Fruit fly (Drosophila melanogaster) whole organism, embryonic: Measurements from ENCODE around the gene CG31381.
A peak's percentile ranks its signal among the peaks of the same experiment; 100 is the strongest.

Source experiments
- Abd-B ChIP-seq: fragments of 200-800 bp; sonication (Bioruptor generic); optimal IDR thresholded peaks from 2 replicates; lab custom pipeline; 2018; ENCODE audit warnings: missing biosample characterization, mild to moderate bottlenecking, missing genetic modification characterization, moderate library complexity
- Adf1 ChIP-seq: fragments of 200-800 bp; sonication (Bioruptor generic); IDR thresholded peaks from 2 replicates; pipeline ENCODE4 v1.3.6; 2022; ENCODE audit warnings: missing biosample characterization, missing genetic modification characterization
- Awh ChIP-seq: fragments of 200-800 bp; sonication (Bioruptor generic); IDR thresholded peaks from 2 replicates; pipeline ENCODE4, ENCODE4 v1.3.6; 2022; ENCODE audit warnings: missing biosample characterization, missing genetic modification characterization
- CG10462 ChIP-seq: fragments of 200-800 bp; sonication (Bioruptor generic); optimal IDR thresholded peaks from 2 replicates; lab custom pipeline; 2016; ENCODE audit warnings: missing biosample characterization, missing genetic modification characterization
- CG11093 ChIP-seq: fragments of 200-800 bp; sonication (Bioruptor generic); IDR thresholded peaks from 3 replicates; pipeline ENCODE4 v1.3.6; 2022; ENCODE audit warnings: missing biosample characterization, missing genetic modification characterization
- CG12659 ChIP-seq: fragments of 200-800 bp; sonication (Bioruptor generic); optimal IDR thresholded peaks from 3 replicates; lab custom pipeline; 2017; ENCODE audit warnings: mild to moderate bottlenecking, missing biosample characterization, missing genetic modification reagents, missing genetic modification characterization
- CG12942 ChIP-seq: fragments of 200-800 bp; sonication (Bioruptor generic); optimal IDR thresholded peaks from 3 replicates; lab custom pipeline; 2016; ENCODE audit warnings: missing biosample characterization, missing genetic modification characterization
- CG13287 ChIP-seq: fragments of 200-800 bp; sonication (Bioruptor generic); IDR thresholded peaks from 2 replicates; pipeline ENCODE4 v1.3.6; 2022; ENCODE audit warnings: missing biosample characterization, missing genetic modification characterization; ENCODE audit not compliant: partially characterized antibody
- CG13424 ChIP-seq: fragments of 200-800 bp; sonication (Bioruptor generic); optimal IDR thresholded peaks from 2 replicates; lab custom pipeline; 2019; ENCODE audit warnings: missing biosample characterization, mild to moderate bottlenecking, missing genetic modification characterization, moderate library complexity
- CG14441 ChIP-seq: fragments of 200-800 bp; sonication (Bioruptor generic); IDR thresholded peaks from 2 replicates; pipeline ENCODE4 v1.3.6; 2022; ENCODE audit warnings: missing biosample characterization, missing genetic modification characterization
- CG17328 ChIP-seq: fragments of 200-800 bp; sonication (Bioruptor generic); IDR thresholded peaks from 2 replicates; pipeline ENCODE4 v1.3.6; 2022; ENCODE audit warnings: missing biosample characterization, missing genetic modification characterization
- CG17612 ChIP-seq: fragments of 200-800 bp; sonication (Bioruptor generic); IDR thresholded peaks from 2 replicates; pipeline ENCODE4 v1.3.6; 2022; ENCODE audit warnings: missing biosample characterization, missing genetic modification characterization
- CG2875 ChIP-seq: fragments of 200-800 bp; sonication (Bioruptor generic); optimal IDR thresholded peaks from 2 replicates; lab custom pipeline; 2017; ENCODE audit warnings: missing biosample characterization, mild to moderate bottlenecking, missing genetic modification characterization, missing genetic modification reagents
- CG31224 ChIP-seq: fragments of 200-800 bp; sonication (Bioruptor generic); IDR thresholded peaks from 2 replicates; pipeline ENCODE4 v1.3.6; 2022; ENCODE audit warnings: missing biosample characterization, missing genetic modification characterization
- CG3163 ChIP-seq: fragments of 200-800 bp; sonication (Bioruptor generic); optimal IDR thresholded peaks from 3 replicates; lab custom pipeline; 2016; ENCODE audit warnings: missing biosample characterization, missing genetic modification characterization
- CG32532 ChIP-seq: fragments of 200-800 bp; sonication (Bioruptor generic); IDR thresholded peaks from 2 replicates; pipeline ENCODE4 v1.3.6; 2022; ENCODE audit warnings: missing biosample characterization, missing genetic modification characterization
- CG3281 ChIP-seq: fragments of 200-800 bp; sonication (Bioruptor generic); optimal IDR thresholded peaks from 3 replicates; lab custom pipeline; 2017; ENCODE audit warnings: missing biosample characterization, mild to moderate bottlenecking, missing genetic modification characterization
- CG3995 ChIP-seq: fragments of 200-800 bp; sonication (Bioruptor generic); optimal IDR thresholded peaks from 3 replicates; lab custom pipeline; 2016; ENCODE audit warnings: missing biosample characterization, missing genetic modification characterization
- CG4404 ChIP-seq: fragments of 200-800 bp; sonication (Bioruptor generic); IDR thresholded peaks from 2 replicates; pipeline ENCODE4 v1.3.6; 2022; ENCODE audit warnings: missing biosample characterization, missing genetic modification characterization
- CG4730 ChIP-seq: fragments of 200-800 bp; sonication (Bioruptor generic); IDR thresholded peaks from 2 replicates; pipeline ENCODE4 v1.3.6; 2022; ENCODE audit warnings: missing biosample characterization, missing genetic modification characterization
- CG4854 ChIP-seq: fragments of 200-800 bp; sonication (Bioruptor generic); optimal IDR thresholded peaks from 2 replicates; lab custom pipeline; 2016; ENCODE audit warnings: missing biosample characterization, missing genetic modification characterization, inconsistent platforms
- CG6791 ChIP-seq: fragments of 200-800 bp; sonication (Bioruptor generic); IDR thresholded peaks from 3 replicates; pipeline ENCODE4 v1.3.6; 2022; ENCODE audit warnings: missing biosample characterization, missing genetic modification characterization; ENCODE audit not compliant: partially characterized antibody
- CG8089 ChIP-seq: fragments of 200-800 bp; sonication (Bioruptor generic); optimal IDR thresholded peaks from 3 replicates; lab custom pipeline; 2016; ENCODE audit warnings: missing biosample characterization, missing genetic modification characterization
- CG9932 ChIP-seq: fragments of 200-800 bp; sonication (Bioruptor generic); IDR thresholded peaks from 2 replicates; pipeline ENCODE4 v1.3.6; 2022; ENCODE audit warnings: missing biosample characterization, missing genetic modification characterization
- Chrac-16 ChIP-seq: fragments of 200-800 bp; sonication (Bioruptor generic); optimal IDR thresholded peaks from 3 replicates; lab custom pipeline; 2016; ENCODE audit warnings: missing biosample characterization, missing genetic modification characterization
- D ChIP-seq, 2 experiments: fragments of 200-800 bp in 1 of 2; fragments of >200 bp in 1 of 2; sonication (Bioruptor generic) in 1 of 2; optimal IDR thresholded peaks; 2 replicates in 1 of 2; 3 replicates in 1 of 2; lab custom pipeline; 2017; ENCODE audit warnings: mild to moderate bottlenecking in 1 of 2, missing biosample characterization in 1 of 2, missing genetic modification characterization in 1 of 2, missing genetic modification reagents in 1 of 2
- Elba2 ChIP-seq: fragments of 200-800 bp; sonication (Bioruptor generic); optimal IDR thresholded peaks from 3 replicates; lab custom pipeline; 2016; ENCODE audit warnings: missing biosample characterization, missing genetic modification characterization
- Hr78 ChIP-seq, 2 experiments: fragments of 200-800 bp in 1 of 2; fragments of >200 bp in 1 of 2; sonication (Bioruptor generic) in 1 of 2; optimal IDR thresholded peaks; 2 replicates each; lab custom pipeline; 2017 to 2019; ENCODE audit warnings: missing biosample characterization in 2 of 2, missing genetic modification characterization in 2 of 2, mild to moderate bottlenecking in 1 of 2, moderate library complexity in 1 of 2
- Kr ChIP-seq: fragments of 200-800 bp; sonication (Bioruptor generic); optimal IDR thresholded peaks from 2 replicates; lab custom pipeline; 2017; ENCODE audit warnings: missing biosample characterization, mild to moderate bottlenecking, missing genetic modification characterization
- MESR4 ChIP-seq: fragments of 200-800 bp; sonication (Bioruptor generic); optimal IDR thresholded peaks from 2 replicates; lab custom pipeline; 2018; ENCODE audit warnings: missing biosample characterization, mild to moderate bottlenecking, missing genetic modification characterization, moderate library complexity
- Neu2 ChIP-seq: fragments of 200-800 bp; sonication (Bioruptor generic); optimal IDR thresholded peaks from 3 replicates; lab custom pipeline; 2016; ENCODE audit warnings: missing biosample characterization, missing genetic modification characterization, borderline replicate concordance
- Sox100B ChIP-seq: fragments of 200-800 bp; sonication (Bioruptor generic); optimal IDR thresholded peaks from 3 replicates; lab custom pipeline; 2018; ENCODE audit warnings: missing biosample characterization, mild to moderate bottlenecking, missing genetic modification characterization
- Xrp1 ChIP-seq: fragments of 200-800 bp; sonication (Bioruptor generic); IDR thresholded peaks from 2 replicates; pipeline ENCODE4 v1.3.6; 2022; ENCODE audit warnings: missing biosample characterization, missing genetic modification characterization
- ap ChIP-seq: fragments of 200-800 bp; sonication (Bioruptor generic); IDR thresholded peaks from 2 replicates; pipeline ENCODE4 v1.3.6; 2022; ENCODE audit warnings: missing biosample characterization, missing genetic modification characterization
- ase ChIP-seq: fragments of 200-800 bp; sonication (Bioruptor generic); IDR thresholded peaks from 3 replicates; pipeline ENCODE4 v1.3.6; 2022; ENCODE audit warnings: missing biosample characterization, missing genetic modification characterization
- ewg ChIP-seq: fragments of 200-800 bp; sonication (Bioruptor generic); optimal IDR thresholded peaks from 3 replicates; lab custom pipeline; 2017; ENCODE audit warnings: mild to moderate bottlenecking, missing biosample characterization, missing genetic modification reagents, missing genetic modification characterization
- grau ChIP-seq: fragments of 200-800 bp; optimal IDR thresholded peaks from 3 replicates; lab custom pipeline; 2019; ENCODE audit warnings: missing biosample characterization, mild to moderate bottlenecking, missing genetic modification characterization, moderate library complexity
- ham ChIP-seq: fragments of 200-800 bp; sonication (Bioruptor generic); IDR thresholded peaks from 2 replicates; pipeline ENCODE4 v1.3.6; 2022; ENCODE audit warnings: missing biosample characterization, missing genetic modification characterization
- lbe ChIP-seq: fragments of 200-800 bp; sonication (Bioruptor generic); optimal IDR thresholded peaks from 2 replicates; lab custom pipeline; 2016; ENCODE audit warnings: missing biosample characterization, mild to moderate bottlenecking, missing genetic modification characterization
- lola ChIP-seq, 3 experiments: fragments of >200 bp in 2 of 3; fragments of 200-800 bp in 1 of 3; sonication (Bioruptor generic) in 1 of 3; optimal IDR thresholded peaks; 2 replicates each; lab custom pipeline; 2017 to 2019; ENCODE audit warnings: missing biosample characterization in 3 of 3, missing genetic modification characterization in 3 of 3, mild to moderate bottlenecking in 1 of 3, moderate library complexity in 1 of 3
- mam ChIP-seq: fragments of 200-800 bp; sonication (Bioruptor generic); optimal IDR thresholded peaks from 3 replicates; lab custom pipeline; 2016; ENCODE audit warnings: missing biosample characterization, missing genetic modification characterization
- nmo ChIP-seq: fragments of 200-800 bp; sonication (Bioruptor generic); optimal IDR thresholded peaks from 2 replicates; lab custom pipeline; 2018; ENCODE audit warnings: missing biosample characterization, mild to moderate bottlenecking, missing genetic modification characterization, moderate library complexity
- oc ChIP-seq: fragments of 200-800 bp; sonication (Bioruptor generic); optimal IDR thresholded peaks from 2 replicates; lab custom pipeline; 2018; ENCODE audit warnings: missing biosample characterization, mild to moderate bottlenecking, missing genetic modification characterization, moderate library complexity
- pb ChIP-seq: fragments of 200-800 bp; sonication (Bioruptor generic); optimal IDR thresholded peaks from 3 replicates; lab custom pipeline; 2016; ENCODE audit warnings: missing biosample characterization, missing genetic modification characterization
- seq ChIP-seq: fragments of 200-800 bp; sonication (Bioruptor generic); IDR thresholded peaks from 2 replicates; pipeline ENCODE4 v1.3.6; 2022; ENCODE audit warnings: missing biosample characterization, missing genetic modification characterization
- sisA ChIP-seq: fragments of 200-800 bp; sonication (Bioruptor generic); IDR thresholded peaks from 2 replicates; pipeline ENCODE4 v1.3.6; 2022; ENCODE audit warnings: missing biosample characterization, missing genetic modification characterization
- sr ChIP-seq: fragments of 200-800 bp; sonication (Bioruptor generic); IDR thresholded peaks from 3 replicates; pipeline ENCODE4 v1.3.6; 2022; ENCODE audit warnings: missing biosample characterization, missing genetic modification characterization
- stc ChIP-seq: fragments of 200-800 bp; sonication (Bioruptor generic); IDR thresholded peaks from 2 replicates; pipeline ENCODE4 v1.3.6; 2022; ENCODE audit warnings: missing biosample characterization, missing genetic modification characterization
- trem ChIP-seq: fragments of 200-800 bp; optimal IDR thresholded peaks from 3 replicates; lab custom pipeline; 2019; ENCODE audit warnings: missing biosample characterization, mild to moderate bottlenecking, missing genetic modification characterization, moderate library complexity
- twi ChIP-seq: fragments of 200-800 bp; optimal IDR thresholded peaks from 2 replicates; lab custom pipeline; 2019; ENCODE audit warnings: missing biosample characterization, mild to moderate bottlenecking, missing genetic modification characterization, moderate library complexity

CG31381 gene

DNA sequence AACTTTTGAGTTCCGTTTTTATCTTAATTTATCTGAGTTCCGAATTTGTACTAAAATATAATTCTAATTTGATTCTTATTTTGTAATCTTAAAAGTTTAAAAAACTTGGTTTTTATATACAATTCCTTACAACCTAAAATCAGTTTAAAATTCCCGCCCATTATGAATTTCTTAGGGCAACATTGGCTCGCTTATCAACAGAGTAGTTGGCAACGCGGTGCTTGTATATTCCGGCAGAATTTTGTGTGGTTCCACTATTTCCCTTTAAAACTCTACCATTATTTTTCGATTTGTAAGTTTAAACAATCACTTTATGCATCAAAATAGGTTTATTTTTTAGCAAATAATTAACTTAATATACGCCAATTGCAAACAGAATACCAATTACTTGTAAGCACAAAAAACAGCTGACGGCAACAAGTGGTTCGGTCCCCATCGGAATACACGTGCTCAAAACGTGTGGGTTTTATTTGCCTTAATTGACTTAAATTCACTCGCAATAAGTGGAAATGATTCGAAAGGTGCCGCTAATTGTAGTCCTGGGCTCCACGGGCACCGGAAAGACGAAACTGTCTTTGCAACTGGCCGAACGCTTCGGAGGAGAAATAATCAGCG lies at the start of gene CG31381, which contains the start of gene CG11089 (continued):
- no peak for TF ChIP-seq Adf1
- TF ChIP-seq Sox100B: no peak
- no peak for TF ChIP-seq CG11093
- TF ChIP-seq Kr (GFP tag; lab: Kevin White, UChicago): no peak
- TF ChIP-seq Hr78 (GFP tag; optimal IDR thresholded peaks at IDR 0.05; lab: Kevin White, UChicago): no peak
- peak; percentile 5 for TF ChIP-seq CG3281 (GFP tag; lab: Kevin White, UChicago)
- TF ChIP-seq CG9932: no peak
- no peak for TF ChIP-seq pb (GFP tag; lab: Kevin White, UChicago)
- no peak for TF ChIP-seq oc (tag; lab: Kevin White, UChicago)
- no peak for TF ChIP-seq Abd-B (GFP tag; lab: Kevin White, UChicago)
- TF ChIP-seq CG17328 (GFP tag; lab: Robert Waterston, UW): no peak
- TF ChIP-seq lbe (GFP tag; lab: Kevin White, UChicago): peak; percentile 4
- no peak for TF ChIP-seq CG8089 (GFP tag; lab: Kevin White, UChicago)
- TF ChIP-seq CG4730 (GFP tag; lab: Robert Waterston, UW): no peak
- TF ChIP-seq ewg: no peak
- TF ChIP-seq MESR4 (GFP tag; lab: Kevin White, UChicago): peak; percentile 22
- no peak for TF ChIP-seq CG3163
- TF ChIP-seq CG13287 (GFP tag; lab: Robert Waterston, UW): no peak
- no peak for TF ChIP-seq Neu2 (GFP tag; lab: Kevin White, UChicago)
- no peak for TF ChIP-seq Xrp1 (GFP tag; lab: Robert Waterston, UW)
- TF ChIP-seq CG2875 (GFP tag; lab: Kevin White, UChicago): no peak
- TF ChIP-seq CG14441 (GFP tag; lab: Robert Waterston, UW): no peak
- no peak for TF ChIP-seq ham (GFP tag; lab: Robert Waterston, UW)
- peak; percentile 34 for TF ChIP-seq trem (tag; lab: Kevin White, UChicago)
- TF ChIP-seq nmo: peak; percentile 36
- TF ChIP-seq grau (tag; lab: Kevin White, UChicago): no peak
- TF ChIP-seq ap (GFP tag; lab: Robert Waterston, UW): no peak
- TF ChIP-seq CG10462 (GFP tag; lab: Kevin White, UChicago): no peak
- TF ChIP-seq CG4854: peak; percentile 97
- no peak for TF ChIP-seq CG32532 (GFP tag; lab: Robert Waterston, UW)
- peak; percentile 44 for TF ChIP-seq CG12659 (GFP tag; lab: Kevin White, UChicago)
- TF ChIP-seq lola (GFP tag; optimal IDR thresholded peaks at IDR 0.05; lab: Kevin White, UChicago): no peak
- no peak for TF ChIP-seq ase
- no peak for TF ChIP-seq mam (GFP tag; lab: Kevin White, UChicago)
- TF ChIP-seq Elba2: peak; percentile 13
- TF ChIP-seq CG12942: no peak
- no peak for TF ChIP-seq CG31224 (GFP tag; lab: Robert Waterston, UW)
- no peak for TF ChIP-seq Chrac-16 (GFP tag; lab: Kevin White, UChicago)
- TF ChIP-seq CG3995 (GFP tag; lab: Kevin White, UChicago): no peak
- TF ChIP-seq D (optimal IDR thresholded peaks at IDR 0.05; lab: Kevin White, UChicago): no peak
- no peak for TF ChIP-seq D (GFP tag; optimal IDR thresholded peaks at IDR 0.05; lab: Kevin White, UChicago)
- no peak; the same call in 1 of the 2 replicates for TF ChIP-seq Awh (GFP tag; lab: Robert Waterston, UW)
- TF ChIP-seq sisA: no peak
- no peak for TF ChIP-seq twi
- TF ChIP-seq stc (GFP tag; lab: Robert Waterston, UW): no peak
- no peak for TF ChIP-seq CG6791 (GFP tag; lab: Robert Waterston, UW)
- TF ChIP-seq CG17612 (GFP tag; lab: Robert Waterston, UW): no peak
- TF ChIP-seq CG4404 (GFP tag; lab: Robert Waterston, UW): no peak
- peak; percentile 25 for TF ChIP-seq CG13424
- no peak for TF ChIP-seq seq (GFP tag; lab: Robert Waterston, UW)
- no peak for TF ChIP-seq sr
